ENCODE assay signal across 5 fruit fly cellular contexts in genomic region chr3R:31409627-31410201, dm6.
TF ChIP-seq lines count a peak whose summit lies in the region.

No protein-coding gene starts in this region.

- no peak for TF ChIP-seq CTCF in whole organism, embryonic (GFP tag; optimal IDR thresholded peaks at IDR 0.05; lab: Kevin White, UChicago)

TF ChIP-seq in whole organism, 6 proteins besides CTCF, POLR2A, EP300 and RAD21:
- TF ChIP-seq EcR (GFP tag; optimal IDR thresholded peaks at IDR 0.05; lab: Kevin White, UChicago), result no peak
- no peak for TF ChIP-seq CG8478 (optimal IDR thresholded peaks at IDR 0.05; lab: Kevin White, UChicago)
- TF ChIP-seq pan (optimal IDR thresholded peaks at IDR 0.05; lab: Kevin White, UChicago), result peak; percentile 76

TF ChIP-seq in whole organism, embryonic, 481 proteins besides CTCF, POLR2A, EP300 and RAD21:
- TF ChIP-seq Camta (GFP tag; optimal IDR thresholded peaks at IDR 0.05; lab: Kevin White, UChicago) (no peak), chinmo (GFP tag; IDR thresholded peaks at IDR 0.05; lab: Robert Waterston, UW; ENCODE audit: partially characterized antibody) (0 out of 4 replicates have a peak, but pooled peaks have one; percentile 40)

TF ChIP-seq in whole organism, prepupa, 60 proteins besides CTCF, POLR2A, EP300 and RAD21 (continues in another document):
- TF ChIP-seq Blimp-1 (GFP tag; optimal IDR thresholded peaks at IDR 0.05; lab: Kevin White, UChicago), result no peak
- no peak for TF ChIP-seq CG10631 (GFP tag; optimal IDR thresholded peaks at IDR 0.05; lab: Kevin White, UChicago)
- no peak for TF ChIP-seq acj6 (GFP tag; optimal IDR thresholded peaks at IDR 0.05; lab: Kevin White, UChicago)
- TF ChIP-seq CG6808 (GFP tag; optimal IDR thresholded peaks at IDR 0.05; lab: Kevin White, UChicago), result no peak
- no peak for TF ChIP-seq CG11762 (GFP tag; optimal IDR thresholded peaks at IDR 0.05; lab: Kevin White, UChicago; ENCODE audit: insufficient read depth)
- TF ChIP-seq eg (GFP tag; IDR thresholded peaks at IDR 0.05; lab: Robert Waterston, UW), result no peak
- TF ChIP-seq Ets21C (GFP tag; optimal IDR thresholded peaks at IDR 0.05; lab: Kevin White, UChicago), result no peak
- TF ChIP-seq Smox (GFP tag; optimal IDR thresholded peaks at IDR 0.05; lab: Kevin White, UChicago), result peak; percentile 36
- TF ChIP-seq CG34406 (GFP tag; optimal IDR thresholded peaks at IDR 0.05; lab: Kevin White, UChicago), result peak; percentile 6
- no peak for TF ChIP-seq CG7368 (GFP tag; optimal IDR thresholded peaks at IDR 0.05; lab: Kevin White, UChicago)
- TF ChIP-seq CG15336 (GFP tag; IDR thresholded peaks at IDR 0.05; lab: Robert Waterston, UW), result no peak
- TF ChIP-seq Sox14 (GFP tag; optimal IDR thresholded peaks at IDR 0.05; lab: Kevin White, UChicago), result no peak
- no peak for TF ChIP-seq Hr39 (GFP tag; optimal IDR thresholded peaks at IDR 0.05; lab: Kevin White, UChicago)
- no peak for TF ChIP-seq Lpt (GFP tag; optimal IDR thresholded peaks at IDR 0.05; lab: Kevin White, UChicago)
- peak; percentile 42 for TF ChIP-seq topi (GFP tag; optimal IDR thresholded peaks at IDR 0.05; lab: Kevin White, UChicago)
- TF ChIP-seq salr (GFP tag; optimal IDR thresholded peaks at IDR 0.05; lab: Kevin White, UChicago), result no peak
- TF ChIP-seq Eip75B (GFP tag; optimal IDR thresholded peaks at IDR 0.05; lab: Kevin White, UChicago), result peak; percentile 35
- TF ChIP-seq Ets96B (tag; optimal IDR thresholded peaks at IDR 0.05; lab: Kevin White, UChicago), result no peak
- TF ChIP-seq CG8632 (GFP tag; optimal IDR thresholded peaks at IDR 0.05; lab: Kevin White, UChicago), result no peak
- TF ChIP-seq Hr38 (GFP tag; optimal IDR thresholded peaks at IDR 0.05; lab: Kevin White, UChicago), result no peak
- no peak for TF ChIP-seq Sox15 (GFP tag; optimal IDR thresholded peaks at IDR 0.05; lab: Kevin White, UChicago)
- no peak for TF ChIP-seq CG11294 (GFP tag; IDR thresholded peaks at IDR 0.05; lab: Robert Waterston, UW)
- TF ChIP-seq net (GFP tag; optimal IDR thresholded peaks at IDR 0.05; lab: Kevin White, UChicago), result no peak
- no peak for TF ChIP-seq cyc (GFP tag; optimal IDR thresholded peaks at IDR 0.05; lab: Kevin White, UChicago)
- TF ChIP-seq CG3032 (tag; optimal IDR thresholded peaks at IDR 0.05; lab: Kevin White, UChicago), result no peak
- peak; percentile 22 for TF ChIP-seq Met (GFP tag; optimal IDR thresholded peaks at IDR 0.05; lab: Kevin White, UChicago)
- TF ChIP-seq lz (GFP tag; optimal IDR thresholded peaks at IDR 0.05; lab: Kevin White, UChicago), result peak; percentile 39
- TF ChIP-seq dac (GFP tag; optimal IDR thresholded peaks at IDR 0.05; lab: Kevin White, UChicago), result no peak
- TF ChIP-seq CG31627 (GFP tag; optimal IDR thresholded peaks at IDR 0.05; lab: Kevin White, UChicago), result peak; percentile 27
- no peak for TF ChIP-seq spab (GFP tag; optimal IDR thresholded peaks at IDR 0.05; lab: Kevin White, UChicago)

TF ChIP-seq in whole organism, pupa, 21 proteins besides CTCF, POLR2A, EP300 and RAD21:
- TF ChIP-seq CG32121 (GFP tag; IDR thresholded peaks at IDR 0.05; lab: Robert Waterston, UW) (no peak), Pif1B (GFP tag; optimal IDR thresholded peaks at IDR 0.05; lab: Kevin White, UChicago) (peak; percentile 13), EcR (GFP tag; optimal IDR thresholded peaks at IDR 0.05; lab: Kevin White, UChicago) (peak; percentile 64)
TF ChIP-seq in whole organism, pupa: peak in this region for 2.

TF ChIP-seq in whole organism, wandering third instar larva, 38 proteins besides CTCF, POLR2A, EP300 and RAD21:
- TF ChIP-seq Vsx2 (GFP tag; optimal IDR thresholded peaks at IDR 0.05; lab: Kevin White, UChicago; ENCODE audit: partially characterized antibody), result no peak
- peak; percentile 7 for TF ChIP-seq psq (GFP tag; optimal IDR thresholded peaks at IDR 0.05; lab: Kevin White, UChicago)
- no peak for TF ChIP-seq Sp1 (GFP tag; optimal IDR thresholded peaks at IDR 0.05; lab: Kevin White, UChicago)
- peak in 1 of 2 experiments; percentile 29 for TF ChIP-seq foxo (GFP tag; optimal IDR thresholded peaks at IDR 0.05; lab: Kevin White, UChicago)
- TF ChIP-seq woc (GFP tag; optimal IDR thresholded peaks at IDR 0.05; lab: Kevin White, UChicago), result peak; percentile 47
- TF ChIP-seq Jra (GFP tag; optimal IDR thresholded peaks at IDR 0.05; lab: Kevin White, UChicago), result no peak
- no peak for TF ChIP-seq CG32264 (GFP tag; optimal IDR thresholded peaks at IDR 0.05; lab: Kevin White, UChicago)
- TF ChIP-seq OdsH (GFP tag; optimal IDR thresholded peaks at IDR 0.05; lab: Kevin White, UChicago), result peak; percentile 31
- TF ChIP-seq dl (GFP tag; optimal IDR thresholded peaks at IDR 0.05; lab: Kevin White, UChicago; ENCODE audit: insufficient read depth in 1 of 2, partially characterized antibody in 2 of 2), result no peak
- no peak for TF ChIP-seq Abd-B (GFP tag; optimal IDR thresholded peaks at IDR 0.05; lab: Kevin White, UChicago)
- TF ChIP-seq Hr83 (GFP tag; optimal IDR thresholded peaks at IDR 0.05; lab: Kevin White, UChicago; ENCODE audit: poor library complexity, severe bottlenecking), result no peak
- TF ChIP-seq fru (GFP tag; optimal IDR thresholded peaks at IDR 0.05; lab: Kevin White, UChicago), result peak; percentile 36
- no peak for TF ChIP-seq pan (optimal IDR thresholded peaks at IDR 0.05; lab: Kevin White, UChicago)
- TF ChIP-seq N (GFP tag; optimal IDR thresholded peaks at IDR 0.05; lab: Kevin White, UChicago), result no peak
- no peak for TF ChIP-seq rgr (GFP tag; optimal IDR thresholded peaks at IDR 0.05; lab: Kevin White, UChicago)
- no peak for TF ChIP-seq dsf (GFP tag; optimal IDR thresholded peaks at IDR 0.05; lab: Kevin White, UChicago; ENCODE audit: borderline replicate concordance)
- TF ChIP-seq CG9705 (GFP tag; optimal IDR thresholded peaks at IDR 0.05; lab: Kevin White, UChicago), result no peak
- peak; percentile 2 for TF ChIP-seq ey (GFP tag; optimal IDR thresholded peaks at IDR 0.05; lab: Kevin White, UChicago)
- TF ChIP-seq Hnf4 (GFP tag; optimal IDR thresholded peaks at IDR 0.05; lab: Kevin White, UChicago), result no peak
